Worm (Caenorhabditis elegans) whole organism, young adult: ENCODE measurements around the gene T21D9.2.

Experiments used
- B0336.3 ChIP-seq: fragments of 200-800 bp; sonication (Bioruptor generic); IDR thresholded peaks from 2 replicates; pipeline ENCODE4 v1.3.6; 2022; ENCODE audit warnings: missing genetic modification characterization, missing compliant biosample characterization
- F22D6.2 ChIP-seq: sonication (generic microtip); optimal IDR thresholded peaks from 2 replicates; lab custom pipeline; 2016; ENCODE audit warnings: mild to moderate bottlenecking, missing genetic modification characterization, missing compliant biosample characterization
- F33H1.4 ChIP-seq: fragments of 200-800 bp; sonication (Bioruptor generic); IDR thresholded peaks from 2 replicates; pipeline ENCODE4 v1.3.6; 2022; ENCODE audit warnings: missing genetic modification reagents, missing genetic modification characterization, missing compliant biosample characterization
- F39B2.1 ChIP-seq: fragments of 200-800 bp; sonication (Bioruptor generic); IDR thresholded peaks from 2 replicates; pipeline ENCODE4 v1.3.6; 2022; ENCODE audit warnings: missing genetic modification reagents, missing genetic modification characterization, missing compliant biosample characterization
- K11D2.4 ChIP-seq: fragments of 200-800 bp; sonication (Bioruptor generic); IDR thresholded peaks from 2 replicates; pipeline ENCODE4 v1.3.6; 2022; ENCODE audit warnings: missing genetic modification reagents, missing genetic modification characterization, missing compliant biosample characterization
- T26A5.8 ChIP-seq: sonication (generic microtip); optimal IDR thresholded peaks from 2 replicates; lab custom pipeline; 2016; ENCODE audit warnings: missing genetic modification characterization, missing compliant biosample characterization
- Y79H2A.3 ChIP-seq: fragments of 200-800 bp; sonication (Bioruptor generic); conservative IDR thresholded peaks from 2 replicates; pipeline ENCODE4 v1.3.6; 2022; ENCODE audit warnings: missing genetic modification reagents, missing genetic modification characterization, missing compliant biosample characterization
- akir-1 ChIP-seq: fragments of 200-800 bp; sonication (Bioruptor generic); optimal IDR thresholded peaks from 2 replicates; lab custom pipeline; 2018; ENCODE audit warnings: mild to moderate bottlenecking, missing genetic modification characterization, moderate library complexity, missing compliant biosample characterization
- bed-1 ChIP-seq: fragments of 200-800 bp; sonication (Bioruptor generic); IDR thresholded peaks from 2 replicates; pipeline ENCODE4 v1.3.6; 2022; ENCODE audit warnings: missing genetic modification reagents, missing genetic modification characterization, missing compliant biosample characterization
- ccch-3 ChIP-seq: fragments of 200-800 bp; sonication (Bioruptor generic); optimal IDR thresholded peaks from 2 replicates; lab custom pipeline; 2018; ENCODE audit warnings: mild to moderate bottlenecking, missing genetic modification characterization, missing compliant biosample characterization
- ceh-58 ChIP-seq: fragments of 200-800 bp; sonication (Bioruptor generic); IDR thresholded peaks from 2 replicates; pipeline ENCODE4 v1.3.6; 2022; ENCODE audit warnings: missing genetic modification characterization, missing compliant biosample characterization
- die-1 ChIP-seq: sonication (generic microtip); optimal IDR thresholded peaks from 2 replicates; lab custom pipeline; 2016; ENCODE audit warnings: missing genotype, mild to moderate bottlenecking, missing genetic modification characterization, missing compliant biosample characterization
- dox-1 ChIP-seq: fragments of 200-800 bp; sonication (Bioruptor generic); IDR thresholded peaks from 2 replicates; pipeline ENCODE4 v1.3.6; 2022; ENCODE audit warnings: missing genetic modification reagents, missing genetic modification characterization, missing compliant biosample characterization
- efl-1 ChIP-seq: fragments of 150-350 bp; optimal IDR thresholded peaks from 2 replicates; lab custom pipeline; 2014; ENCODE audit warnings: missing biosample characterization, missing genetic modification reagents, missing genetic modification characterization
- ets-4 ChIP-seq: fragments of 200-800 bp; sonication (Bioruptor generic); optimal IDR thresholded peaks from 2 replicates; lab custom pipeline; 2018; ENCODE audit warnings: mild to moderate bottlenecking, missing genetic modification characterization, missing compliant biosample characterization
- fkh-3 ChIP-seq: sonication (generic microtip); optimal IDR thresholded peaks from 2 replicates; lab custom pipeline; 2016; ENCODE audit warnings: mild to moderate bottlenecking, missing genetic modification characterization, missing compliant biosample characterization
- gei-17 ChIP-seq: fragments of 200-800 bp; sonication (Bioruptor generic); optimal IDR thresholded peaks from 2 replicates; lab custom pipeline; 2018; ENCODE audit warnings: mild to moderate bottlenecking, missing genetic modification characterization, missing compliant biosample characterization
- hlh-12 ChIP-seq: sonication (generic microtip); optimal IDR thresholded peaks from 2 replicates; lab custom pipeline; 2016; ENCODE audit warnings: missing genetic modification characterization, missing compliant biosample characterization
- hmg-1.2 ChIP-seq: fragments of 200-800 bp; sonication (Bioruptor generic); IDR thresholded peaks from 2 replicates; pipeline ENCODE4 v1.3.6; 2022; ENCODE audit warnings: missing genetic modification reagents, missing genetic modification characterization, missing compliant biosample characterization
- let-526 ChIP-seq: fragments of 200-800 bp; sonication (Bioruptor generic); IDR thresholded peaks from 2 replicates; pipeline ENCODE4 v1.3.6; 2022; ENCODE audit warnings: missing genetic modification reagents, missing genetic modification characterization, missing compliant biosample characterization
- lin-26 ChIP-seq: fragments of 200-800 bp; sonication (Bioruptor generic); IDR thresholded peaks from 2 replicates; pipeline ENCODE4 v1.3.6; 2022; ENCODE audit warnings: missing genetic modification reagents, missing genetic modification characterization, missing compliant biosample characterization
- lin-35 ChIP-seq, 3 experiments: fragments of 150-350 bp in 2 of 3; sonication (generic microtip) in 1 of 3; optimal IDR thresholded peaks; 2 replicates each; lab custom pipeline; 2014 to 2018; ENCODE audit warnings: missing biosample characterization in 3 of 3, missing genetic modification characterization in 3 of 3, missing genetic modification reagents in 3 of 3
- lir-1 ChIP-seq: fragments of 200-800 bp; sonication (Bioruptor generic); conservative IDR thresholded peaks from 2 replicates; pipeline ENCODE4 v1.3.6; 2022; ENCODE audit warnings: missing genetic modification reagents, missing genetic modification characterization, missing compliant biosample characterization
- madf-10 ChIP-seq: sonication (generic microtip); optimal IDR thresholded peaks from 2 replicates; lab custom pipeline; 2016; ENCODE audit warnings: mild to moderate bottlenecking, missing genetic modification characterization, missing compliant biosample characterization
- madf-8 ChIP-seq: fragments of 200-800 bp; sonication (Bioruptor generic); conservative IDR thresholded peaks from 2 replicates; pipeline ENCODE4 v1.3.6; 2022; ENCODE audit warnings: missing genetic modification reagents, missing genetic modification characterization, missing compliant biosample characterization
- mes-4 ChIP-seq: sonication (generic microtip); optimal IDR thresholded peaks from 2 replicates; lab custom pipeline; 2016; ENCODE audit warnings: missing genotype, missing genetic modification characterization, missing compliant biosample characterization
- nfya-1 ChIP-seq: sonication (generic microtip); optimal IDR thresholded peaks from 2 replicates; lab custom pipeline; 2017; ENCODE audit warnings: antibody characterized with exemption, missing compliant biosample characterization, missing genetic modification characterization, borderline replicate concordance; ENCODE audit not compliant: insufficient read depth
- nhr-27 ChIP-seq: fragments of 200-800 bp; sonication (Bioruptor generic); optimal IDR thresholded peaks from 2 replicates; lab custom pipeline; 2018; ENCODE audit warnings: mild to moderate bottlenecking, missing genetic modification characterization, moderate library complexity, missing compliant biosample characterization
- nhr-80 ChIP-seq: sonication (generic microtip); optimal IDR thresholded peaks from 2 replicates; lab custom pipeline; 2016; ENCODE audit warnings: missing genetic modification characterization, missing compliant biosample characterization
- nhr-90 ChIP-seq: sonication (generic microtip); optimal IDR thresholded peaks from 2 replicates; lab custom pipeline; 2016; ENCODE audit warnings: missing genotype, mild to moderate bottlenecking, missing genetic modification characterization, missing compliant biosample characterization
- sdz-38 ChIP-seq: sonication (generic microtip); optimal IDR thresholded peaks from 2 replicates; lab custom pipeline; 2016; ENCODE audit warnings: missing genotype, missing genetic modification characterization, missing compliant biosample characterization
- snpc-1.1 ChIP-seq: sonication (generic microtip); optimal IDR thresholded peaks from 2 replicates; lab custom pipeline; 2017; ENCODE audit warnings: missing genetic modification characterization, mild to moderate bottlenecking, missing compliant biosample characterization, antibody characterized with exemption, moderate library complexity, missing genotype, missing genetic modification reagents; ENCODE audit not compliant: insufficient read depth
- somi-1 ChIP-seq: fragments of 200-800 bp; sonication (Bioruptor generic); optimal IDR thresholded peaks from 2 replicates; lab custom pipeline; 2018; ENCODE audit warnings: mild to moderate bottlenecking, missing genetic modification characterization, missing compliant biosample characterization
- sptf-2 ChIP-seq: fragments of 200-800 bp; sonication (Bioruptor generic); optimal IDR thresholded peaks from 2 replicates; lab custom pipeline; 2018; ENCODE audit warnings: mild to moderate bottlenecking, missing genetic modification characterization, missing compliant biosample characterization
- tbx-9 ChIP-seq: sonication (generic microtip); optimal IDR thresholded peaks from 2 replicates; lab custom pipeline; 2016; ENCODE audit warnings: borderline replicate concordance, missing genetic modification characterization, inconsistent platforms, missing compliant biosample characterization
- xnd-1 ChIP-seq: sonication (generic microtip); optimal IDR thresholded peaks from 2 replicates; lab custom pipeline; 2016; ENCODE audit warnings: missing genotype, missing genetic modification reagents, missing genetic modification characterization, missing compliant biosample characterization
- zfh-2 ChIP-seq: fragments of 200-800 bp; sonication (Bioruptor generic); conservative IDR thresholded peaks from 2 replicates; pipeline ENCODE4 v1.3.6; 2022; ENCODE audit warnings: missing genetic modification reagents, missing genetic modification characterization, missing compliant biosample characterization
- ztf-28 ChIP-seq: fragments of 200-800 bp; sonication (Bioruptor generic); IDR thresholded peaks from 2 replicates; pipeline ENCODE4 v1.3.6; 2022; ENCODE audit warnings: missing genetic modification reagents, missing genetic modification characterization, missing compliant biosample characterization
- ztf-6 ChIP-seq: fragments of 200-800 bp; sonication (Bioruptor generic); IDR thresholded peaks from 2 replicates; pipeline ENCODE4 v1.3.6; 2022; ENCODE audit warnings: missing genetic modification reagents, missing genetic modification characterization, missing compliant biosample characterization

T21D9.2 gene

ce11 chrX:2116304-2116867 is 19.7 kb upstream of the T21D9.2 start:
- TF ChIP-seq xnd-1 (no peak), ccch-3 (no peak), Y79H2A.3 (GFP tag; lab: Robert Waterston, UW) (no peak), ztf-28 (GFP tag; lab: Robert Waterston, UW) (no peak), ets-4 (GFP tag; lab: Kevin White, UChicago) (no peak), ceh-58 (GFP tag; lab: Robert Waterston, UW) (0 out of 2 replicates have a peak, but pooled peaks have one; percentile 40), let-526 (GFP tag; lab: Robert Waterston, UW) (no peak), lin-26 (GFP tag; lab: Robert Waterston, UW) (no peak), efl-1 (GFP tag; lab: Kevin White, UChicago) (no peak), nfya-1 (no peak), F33H1.4 (GFP tag; lab: Robert Waterston, UW) (no peak), dox-1 (peak; percentile 47; the same call in 1 of the 2 replicates)

DNA sequence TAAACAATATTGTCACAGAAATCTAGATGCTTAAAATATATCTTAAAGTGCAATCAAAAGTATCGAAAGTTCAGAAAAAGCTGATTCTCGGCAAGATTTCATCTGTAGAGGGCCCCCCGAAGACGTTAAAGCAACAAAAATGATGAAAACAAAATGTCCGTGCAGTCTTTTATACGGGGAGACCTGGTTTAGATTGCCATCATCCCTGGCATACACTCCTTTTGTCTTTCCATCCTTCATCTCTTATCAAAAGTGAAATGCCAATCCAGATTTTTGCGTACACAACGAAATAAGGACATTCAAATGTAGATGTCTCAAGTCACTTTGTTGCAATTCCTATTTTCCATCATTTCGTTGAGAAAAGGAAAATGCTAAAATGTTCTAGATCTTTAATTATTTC is 17.5 kb upstream of the T21D9.2 start:
- TF ChIP-seq F39B2.1 (GFP tag; lab: Robert Waterston, UW) (no peak), lir-1 (GFP tag; lab: Robert Waterston, UW) (no peak)
- TF ChIP-seq, all 124 proteins: peak for 0

ce11 chrX:2113004-2113403 is 16.3 kb upstream of the T21D9.2 start, which contains the start of gene bus-5:
Gene bus-5, minus strand, starts transcription at chrX:2113104.
- no peak for TF ChIP-seq F39B2.1 (GFP tag; lab: Robert Waterston, UW)
- no peak for TF ChIP-seq Y79H2A.3 (GFP tag; lab: Robert Waterston, UW)
- TF ChIP-seq bed-1 (GFP tag; lab: Robert Waterston, UW), result no peak
- no peak for TF ChIP-seq K11D2.4 (GFP tag; lab: Robert Waterston, UW)
- no peak for TF ChIP-seq gei-17 (GFP tag; lab: Kevin White, UChicago)
- no peak for TF ChIP-seq F22D6.2 (tag; lab: Kevin White, UChicago)
- TF ChIP-seq T26A5.8, result no peak
- TF ChIP-seq nhr-80 (tag; lab: Kevin White, UChicago), result no peak
- TF ChIP-seq ztf-6 (GFP tag; lab: Robert Waterston, UW), result no peak
- TF ChIP-seq snpc-1.1 (tag; lab: Kevin White, UChicago), result no peak
- TF ChIP-seq madf-10 (tag; lab: Kevin White, UChicago), result no peak
- TF ChIP-seq nhr-90, result no peak
- no peak for TF ChIP-seq madf-8 (GFP tag; lab: Robert Waterston, UW)
- no peak for TF ChIP-seq hmg-1.2 (GFP tag; lab: Robert Waterston, UW)
- TF ChIP-seq akir-1 (GFP tag; lab: Kevin White, UChicago), result no peak
- TF ChIP-seq die-1 (tag; lab: Kevin White, UChicago), result no peak
- no peak for TF ChIP-seq sptf-2 (GFP tag; lab: Kevin White, UChicago)

DNA sequence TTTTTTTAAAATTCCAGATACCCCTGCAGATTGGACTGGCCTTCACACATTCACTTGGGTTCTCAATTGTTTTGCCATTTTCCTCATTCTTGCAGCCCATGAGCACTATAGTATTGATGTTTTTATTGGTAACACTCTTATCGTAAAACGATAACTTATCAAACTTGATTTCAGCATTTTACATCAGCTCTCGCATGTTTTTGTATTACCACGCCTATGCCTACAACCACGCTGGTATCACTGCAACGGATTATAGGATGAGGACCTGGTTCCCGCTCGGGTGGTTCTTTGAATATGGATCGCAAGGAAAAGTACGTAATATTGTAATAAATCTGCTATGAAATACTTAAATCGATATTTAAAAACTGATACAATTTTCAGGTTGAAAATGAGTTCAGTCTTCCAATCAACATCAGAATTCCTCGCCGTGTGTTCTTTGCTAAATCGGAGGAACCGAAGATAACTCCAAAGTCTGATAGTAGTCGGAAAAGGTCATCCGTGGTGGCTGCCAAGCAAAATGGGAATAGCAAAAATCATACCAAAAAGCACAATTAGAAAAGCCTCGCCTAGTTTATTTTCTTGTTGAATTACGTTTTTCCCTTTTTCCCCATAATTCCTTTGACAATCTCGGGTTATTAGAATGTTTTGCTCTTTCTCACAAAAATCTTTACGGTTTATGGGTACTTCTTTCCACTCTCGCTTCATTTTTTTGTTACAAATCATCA is 14.1 kb upstream of the T21D9.2 start:
- no peak for TF ChIP-seq sptf-2 (GFP tag; lab: Kevin White, UChicago)
- TF ChIP-seq akir-1 (GFP tag; lab: Kevin White, UChicago), result no peak
- TF ChIP-seq hlh-12 (tag; lab: Kevin White, UChicago), result no peak
- no peak for TF ChIP-seq tbx-9 (tag; lab: Kevin White, UChicago)
- TF ChIP-seq lin-35 (GFP tag; optimal IDR thresholded peaks at IDR 0.05; lab: Kevin White, UChicago), result no peak
- TF ChIP-seq sdz-38 (tag; lab: Kevin White, UChicago), result no peak
- no peak for TF ChIP-seq zfh-2 (GFP tag; lab: Robert Waterston, UW)
- no peak for TF ChIP-seq B0336.3 (GFP tag; lab: Robert Waterston, UW)
- no peak for TF ChIP-seq fkh-3 (tag; lab: Kevin White, UChicago)
- no peak for TF ChIP-seq mes-4 (tag; lab: Kevin White, UChicago)
- no peak for TF ChIP-seq nhr-27
- TF ChIP-seq somi-1, result no peak
- TF ChIP-seq F39B2.1 (GFP tag; lab: Robert Waterston, UW), result no peak
